Fruit fly (Drosophila melanogaster): ENCODE results near the gene myo.

dm6 chr4:706847-707246 is 11.0 kb upstream of the myo start:
- no peak for TF ChIP-seq CG8924 (tag; optimal IDR thresholded peaks at IDR 0.05)
- TF ChIP-seq CG6683 (GFP tag; optimal IDR thresholded peaks at IDR 0.05): no peak
- no peak for TF ChIP-seq CHES-1-like (GFP tag; optimal IDR thresholded peaks at IDR 0.05)
- TF ChIP-seq CG4404 (GFP tag; IDR thresholded peaks at IDR 0.05): no peak
- TF ChIP-seq dysf (GFP tag; IDR thresholded peaks at IDR 0.05): no peak
- TF ChIP-seq CG12299 (tag; optimal IDR thresholded peaks at IDR 0.05): no peak
- TF ChIP-seq Nf-YA (GFP tag; IDR thresholded peaks at IDR 0.05): no peak
- TF ChIP-seq pros (GFP tag; optimal IDR thresholded peaks at IDR 0.05): no peak
- no peak for TF ChIP-seq sug (tag; optimal IDR thresholded peaks at IDR 0.05)
- no peak for TF ChIP-seq CG30403 (GFP tag; optimal IDR thresholded peaks at IDR 0.05)
- TF ChIP-seq CG17802 (tag; optimal IDR thresholded peaks at IDR 0.05): no peak
- TF ChIP-seq Nf-YB (GFP tag; optimal IDR thresholded peaks at IDR 0.05): no peak
- no peak for TF ChIP-seq seq (GFP tag; IDR thresholded peaks at IDR 0.05)
